Worm (Caenorhabditis elegans) whole organism, young adult: Measurements from ENCODE around the gene let-4.

ENCODE experiments used
- B0336.3 ChIP-seq: fragments of 200-800 bp; sonication (Bioruptor generic); IDR thresholded peaks from 2 replicates; pipeline ENCODE4 v1.3.6; 2022; ENCODE audit warnings: missing genetic modification characterization, missing compliant biosample characterization
- C06A6.2 ChIP-seq: fragments of 200-800 bp; sonication (Bioruptor generic); conservative IDR thresholded peaks from 2 replicates; pipeline ENCODE4 v1.3.6; 2022; ENCODE audit warnings: missing genetic modification characterization, missing compliant biosample characterization
- C17E4.6 ChIP-seq: fragments of 200-800 bp; sonication (Bioruptor generic); IDR thresholded peaks from 2 replicates; pipeline ENCODE4 v1.3.6; 2022; ENCODE audit warnings: missing genetic modification reagents, missing genetic modification characterization, missing compliant biosample characterization
- F23B12.7 ChIP-seq: sonication (generic microtip); optimal IDR thresholded peaks from 2 replicates; lab custom pipeline; 2017; ENCODE audit warnings: missing genetic modification characterization, mild to moderate bottlenecking, missing compliant biosample characterization, antibody characterized with exemption, moderate library complexity; ENCODE audit not compliant: insufficient read depth
- F39B2.1 ChIP-seq: fragments of 200-800 bp; sonication (Bioruptor generic); IDR thresholded peaks from 2 replicates; pipeline ENCODE4 v1.3.6; 2022; ENCODE audit warnings: missing genetic modification reagents, missing genetic modification characterization, missing compliant biosample characterization
- F52B5.7 ChIP-seq: sonication (generic microtip); optimal IDR thresholded peaks from 2 replicates; lab custom pipeline; 2016; ENCODE audit warnings: mild to moderate bottlenecking, missing genetic modification characterization, missing compliant biosample characterization
- F57C9.4 ChIP-seq: sonication (generic microtip); optimal IDR thresholded peaks from 2 replicates; lab custom pipeline; 2017; ENCODE audit warnings: mild to moderate bottlenecking, missing genetic modification characterization, missing compliant biosample characterization
- Y53F4B.3 ChIP-seq: fragments of 200-800 bp; sonication (Bioruptor generic); IDR thresholded peaks from 2 replicates; pipeline ENCODE4 v1.3.6; 2022; ENCODE audit warnings: missing genetic modification reagents, missing genetic modification characterization, missing compliant biosample characterization
- Y67H2A.10 ChIP-seq: fragments of 200-800 bp; sonication (Bioruptor generic); conservative IDR thresholded peaks from 2 replicates; pipeline ENCODE4 v1.3.6; 2022; ENCODE audit warnings: missing genetic modification reagents, missing genetic modification characterization, missing compliant biosample characterization
- ama-1 ChIP-seq, 3 experiments: fragments of 150-350 bp in 1 of 3; sonication (generic microtip) in 2 of 3; optimal IDR thresholded peaks; 2 replicates each; lab custom pipeline; 2014 to 2018; ENCODE audit warnings: missing biosample characterization in 2 of 3, missing genetic modification characterization in 2 of 3, missing genetic modification reagents in 2 of 3
- aptf-2 ChIP-seq: fragments of 200-800 bp; sonication (Bioruptor generic); conservative IDR thresholded peaks from 2 replicates; pipeline ENCODE4 v1.3.6; 2022; ENCODE audit warnings: missing genetic modification reagents, missing genetic modification characterization, missing compliant biosample characterization
- atf-7 ChIP-seq: sonication (generic microtip); optimal IDR thresholded peaks from 2 replicates; lab custom pipeline; 2017; ENCODE audit warnings: mild to moderate bottlenecking, missing genetic modification characterization, missing compliant biosample characterization
- attf-5 ChIP-seq: fragments of 200-800 bp; sonication (Bioruptor generic); optimal IDR thresholded peaks from 2 replicates; lab custom pipeline; 2018; ENCODE audit warnings: mild to moderate bottlenecking, missing genetic modification characterization, missing compliant biosample characterization
- attf-6 ChIP-seq: fragments of 200-800 bp; sonication (Bioruptor generic); IDR thresholded peaks from 2 replicates; pipeline ENCODE4 v1.3.6; 2022; ENCODE audit warnings: missing genetic modification reagents, missing genetic modification characterization, missing compliant biosample characterization
- bed-1 ChIP-seq: fragments of 200-800 bp; sonication (Bioruptor generic); IDR thresholded peaks from 2 replicates; pipeline ENCODE4 v1.3.6; 2022; ENCODE audit warnings: missing genetic modification reagents, missing genetic modification characterization, missing compliant biosample characterization
- cebp-1 ChIP-seq, 2 experiments: fragments of 200-800 bp in 1 of 2; sonication (Bioruptor generic) in 1 of 2; sonication (generic microtip) in 1 of 2; IDR thresholded peaks in 1 of 2; optimal IDR thresholded peaks in 1 of 2; 2 replicates each; pipeline versions ENCODE4 v1.3.6 to Lab custom; 2017 to 2022; ENCODE audit warnings: missing compliant biosample characterization in 2 of 2, missing genetic modification characterization in 2 of 2, mild to moderate bottlenecking in 1 of 2, missing genetic modification reagents in 1 of 2, moderate library complexity in 1 of 2
- cebp-2 ChIP-seq: fragments of 200-800 bp; sonication (Bioruptor generic); IDR thresholded peaks from 2 replicates; pipeline ENCODE4 v1.3.6; 2022; ENCODE audit warnings: missing genetic modification characterization, missing compliant biosample characterization
- ceh-58 ChIP-seq: fragments of 200-800 bp; sonication (Bioruptor generic); IDR thresholded peaks from 2 replicates; pipeline ENCODE4 v1.3.6; 2022; ENCODE audit warnings: missing genetic modification characterization, missing compliant biosample characterization
- dpff-1 ChIP-seq: sonication (generic microtip); optimal IDR thresholded peaks from 2 replicates; lab custom pipeline; 2017; ENCODE audit warnings: mild to moderate bottlenecking, missing genetic modification characterization, missing compliant biosample characterization
- egrh-3 ChIP-seq: fragments of 200-800 bp; sonication (Bioruptor generic); IDR thresholded peaks from 2 replicates; pipeline ENCODE4 v1.3.6; 2022; ENCODE audit warnings: missing genetic modification reagents, missing genetic modification characterization, missing compliant biosample characterization
- ekl-4 ChIP-seq: fragments of 200-800 bp; sonication (Bioruptor generic); IDR thresholded peaks from 2 replicates; pipeline ENCODE4 v1.3.6; 2022; ENCODE audit warnings: missing genetic modification reagents, missing genetic modification characterization, missing compliant biosample characterization
- fkh-3 ChIP-seq: sonication (generic microtip); optimal IDR thresholded peaks from 2 replicates; lab custom pipeline; 2016; ENCODE audit warnings: mild to moderate bottlenecking, missing genetic modification characterization, missing compliant biosample characterization
- him-1 ChIP-seq: sonication (generic microtip); optimal IDR thresholded peaks from 2 replicates; lab custom pipeline; 2016; ENCODE audit warnings: missing genotype, missing genetic modification reagents, missing genetic modification characterization, missing compliant biosample characterization
- hlh-26 ChIP-seq: fragments of 200-800 bp; sonication (Bioruptor generic); conservative IDR thresholded peaks from 2 replicates; pipeline ENCODE4 v1.3.6; 2022; ENCODE audit warnings: missing genetic modification reagents, missing genetic modification characterization, missing compliant biosample characterization
- hmg-1.2 ChIP-seq: fragments of 200-800 bp; sonication (Bioruptor generic); IDR thresholded peaks from 2 replicates; pipeline ENCODE4 v1.3.6; 2022; ENCODE audit warnings: missing genetic modification reagents, missing genetic modification characterization, missing compliant biosample characterization
- hmg-20 ChIP-seq: fragments of 200-800 bp; sonication (Bioruptor generic); IDR thresholded peaks from 2 replicates; pipeline ENCODE4 v1.3.6; 2022; ENCODE audit warnings: missing genetic modification reagents, missing genetic modification characterization, missing compliant biosample characterization
- lag-1 ChIP-seq: fragments of 200-800 bp; sonication (Bioruptor generic); IDR thresholded peaks from 2 replicates; pipeline ENCODE4 v1.3.6; 2022; ENCODE audit warnings: missing genetic modification reagents, missing genetic modification characterization, missing compliant biosample characterization
- lin-40 ChIP-seq: sonication (generic microtip); optimal IDR thresholded peaks from 2 replicates; lab custom pipeline; 2016; ENCODE audit warnings: missing genetic modification characterization, mild to moderate bottlenecking, missing compliant biosample characterization, missing genotype, missing genetic modification reagents
- lir-1 ChIP-seq: fragments of 200-800 bp; sonication (Bioruptor generic); conservative IDR thresholded peaks from 2 replicates; pipeline ENCODE4 v1.3.6; 2022; ENCODE audit warnings: missing genetic modification reagents, missing genetic modification characterization, missing compliant biosample characterization
- madf-3 ChIP-seq: fragments of 200-800 bp; sonication (Bioruptor generic); IDR thresholded peaks from 2 replicates; pipeline ENCODE4 v1.3.6; 2022; ENCODE audit warnings: missing genetic modification reagents, missing genetic modification characterization, missing compliant biosample characterization
- madf-8 ChIP-seq: fragments of 200-800 bp; sonication (Bioruptor generic); conservative IDR thresholded peaks from 2 replicates; pipeline ENCODE4 v1.3.6; 2022; ENCODE audit warnings: missing genetic modification reagents, missing genetic modification characterization, missing compliant biosample characterization
- mel-28 ChIP-seq: sonication (generic microtip); optimal IDR thresholded peaks from 2 replicates; lab custom pipeline; 2016; ENCODE audit warnings: borderline replicate concordance, mild to moderate bottlenecking, missing genetic modification characterization, missing compliant biosample characterization
- mxl-1 ChIP-seq: sonication (generic microtip); optimal IDR thresholded peaks from 2 replicates; lab custom pipeline; 2016; ENCODE audit warnings: missing genetic modification characterization, missing compliant biosample characterization
- nhr-120 ChIP-seq: fragments of 200-800 bp; sonication (Bioruptor generic); IDR thresholded peaks from 2 replicates; pipeline ENCODE4 v1.3.6; 2022; ENCODE audit warnings: missing genetic modification characterization, missing compliant biosample characterization
- nhr-179 ChIP-seq: sonication (generic microtip); optimal IDR thresholded peaks from 2 replicates; lab custom pipeline; 2016; ENCODE audit warnings: mild to moderate bottlenecking, missing genetic modification characterization, missing compliant biosample characterization
- nhr-27 ChIP-seq: fragments of 200-800 bp; sonication (Bioruptor generic); optimal IDR thresholded peaks from 2 replicates; lab custom pipeline; 2018; ENCODE audit warnings: mild to moderate bottlenecking, missing genetic modification characterization, moderate library complexity, missing compliant biosample characterization
- nhr-90 ChIP-seq: sonication (generic microtip); optimal IDR thresholded peaks from 2 replicates; lab custom pipeline; 2016; ENCODE audit warnings: missing genotype, mild to moderate bottlenecking, missing genetic modification characterization, missing compliant biosample characterization
- pbrm-1 ChIP-seq: fragments of 200-800 bp; sonication (Bioruptor generic); IDR thresholded peaks from 2 replicates; pipeline ENCODE4 v1.3.6; 2022; ENCODE audit warnings: missing genetic modification reagents, missing genetic modification characterization, missing compliant biosample characterization
- snpc-1.1 ChIP-seq: sonication (generic microtip); optimal IDR thresholded peaks from 2 replicates; lab custom pipeline; 2017; ENCODE audit warnings: missing genetic modification characterization, mild to moderate bottlenecking, missing compliant biosample characterization, antibody characterized with exemption, moderate library complexity, missing genotype, missing genetic modification reagents; ENCODE audit not compliant: insufficient read depth
- sptf-2 ChIP-seq: fragments of 200-800 bp; sonication (Bioruptor generic); optimal IDR thresholded peaks from 2 replicates; lab custom pipeline; 2018; ENCODE audit warnings: mild to moderate bottlenecking, missing genetic modification characterization, missing compliant biosample characterization
- tbp1 ChIP-seq: fragments of 200-800 bp; sonication (Bioruptor generic); optimal IDR thresholded peaks from 2 replicates; lab custom pipeline; 2018; ENCODE audit warnings: mild to moderate bottlenecking, missing genetic modification characterization, missing compliant biosample characterization
- tbx-9 ChIP-seq: sonication (generic microtip); optimal IDR thresholded peaks from 2 replicates; lab custom pipeline; 2016; ENCODE audit warnings: borderline replicate concordance, missing genetic modification characterization, inconsistent platforms, missing compliant biosample characterization
- xnd-1 ChIP-seq: sonication (generic microtip); optimal IDR thresholded peaks from 2 replicates; lab custom pipeline; 2016; ENCODE audit warnings: missing genotype, missing genetic modification reagents, missing genetic modification characterization, missing compliant biosample characterization
- zfh-2 ChIP-seq: fragments of 200-800 bp; sonication (Bioruptor generic); conservative IDR thresholded peaks from 2 replicates; pipeline ENCODE4 v1.3.6; 2022; ENCODE audit warnings: missing genetic modification reagents, missing genetic modification characterization, missing compliant biosample characterization
- zim-3 ChIP-seq: sonication (generic microtip); optimal IDR thresholded peaks from 2 replicates; lab custom pipeline; 2017; ENCODE audit warnings: mild to moderate bottlenecking, missing genetic modification characterization, moderate library complexity, missing compliant biosample characterization
- ztf-22 ChIP-seq: fragments of 200-800 bp; sonication (Bioruptor generic); optimal IDR thresholded peaks from 2 replicates; lab custom pipeline; 2018; ENCODE audit warnings: mild to moderate bottlenecking, missing genetic modification characterization, moderate library complexity, missing compliant biosample characterization
- ztf-3 ChIP-seq: fragments of 200-800 bp; sonication (Bioruptor generic); optimal IDR thresholded peaks from 2 replicates; lab custom pipeline; 2018; ENCODE audit warnings: mild to moderate bottlenecking, missing genetic modification characterization, missing compliant biosample characterization
- ztf-6 ChIP-seq: fragments of 200-800 bp; sonication (Bioruptor generic); IDR thresholded peaks from 2 replicates; pipeline ENCODE4 v1.3.6; 2022; ENCODE audit warnings: missing genetic modification reagents, missing genetic modification characterization, missing compliant biosample characterization

The let-4 gene

ce11 chrX:14560297-14560680 is 17.4 kb upstream of the let-4 start (continued):
- TF ChIP-seq attf-6 (no peak), hlh-26 (GFP tag; lab: Robert Waterston, UW) (no peak), hmg-20 (no peak), fkh-3 (no peak), zfh-2 (GFP tag; lab: Robert Waterston, UW) (peak; percentile 79), tbp1 (GFP tag; lab: Kevin White, UChicago) (peak; percentile 55), bed-1 (GFP tag; lab: Robert Waterston, UW) (no peak), F23B12.7 (peak; percentile 56), sptf-2 (GFP tag; lab: Kevin White, UChicago) (no peak), Y53F4B.3 (GFP tag; lab: Robert Waterston, UW) (no peak), ama-1 (optimal IDR thresholded peaks at IDR 0.05; lab: Kevin White, UChicago) (no peak), ama-1 (GFP tag; optimal IDR thresholded peaks at IDR 0.05; lab: Kevin White, UChicago) (no peak), cebp-1 (GFP tag; IDR thresholded peaks at IDR 0.05; lab: Robert Waterston, UW) (peak; percentile 48; the same call in 1 of the 2 replicates), cebp-1 (tag; optimal IDR thresholded peaks at IDR 0.05; lab: Kevin White, UChicago) (peak; percentile 90), C06A6.2 (GFP tag; lab: Robert Waterston, UW) (peak; percentile 75), nhr-120 (no peak), ztf-22 (GFP tag; lab: Kevin White, UChicago) (peak; percentile 14), aptf-2 (GFP tag; lab: Robert Waterston, UW) (no peak), him-1 (no peak), lir-1 (GFP tag; lab: Robert Waterston, UW) (no peak), madf-3 (GFP tag; lab: Robert Waterston, UW) (no peak), nhr-27 (tag; lab: Kevin White, UChicago) (no peak), dpff-1 (no peak), ceh-58 (GFP tag; lab: Robert Waterston, UW) (no peak), snpc-1.1 (tag; lab: Kevin White, UChicago) (no peak), lag-1 (GFP tag; lab: Robert Waterston, UW) (no peak), ztf-6 (no peak; the same call in 1 of the 2 replicates), ekl-4 (GFP tag; lab: Robert Waterston, UW) (no peak), madf-8 (no peak), F57C9.4 (no peak), mel-28 (tag; lab: Kevin White, UChicago) (no peak), nhr-90 (tag; lab: Kevin White, UChicago) (peak; percentile 73), hmg-1.2 (GFP tag; lab: Robert Waterston, UW) (peak; percentile 59; the same call in 1 of the 2 replicates), Y67H2A.10 (no peak), C17E4.6 (GFP tag; lab: Robert Waterston, UW) (no peak), attf-5 (GFP tag; lab: Kevin White, UChicago) (peak; percentile 60), zim-3 (tag; lab: Kevin White, UChicago) (no peak), xnd-1 (tag; lab: Kevin White, UChicago) (no peak), nhr-179 (no peak), B0336.3 (GFP tag; lab: Robert Waterston, UW) (0 out of 2 replicates have a peak, but pooled peaks have one; percentile 66), F52B5.7 (tag; lab: Kevin White, UChicago) (no peak), tbx-9 (tag; lab: Kevin White, UChicago) (no peak), cebp-2 (GFP tag; lab: Robert Waterston, UW) (no peak), pbrm-1 (GFP tag; lab: Robert Waterston, UW) (0 out of 2 replicates have a peak, but pooled peaks have one; percentile 66), lin-40 (peak; percentile 92), mxl-1 (tag; lab: Kevin White, UChicago) (no peak), F39B2.1 (no peak), egrh-3 (GFP tag; lab: Robert Waterston, UW) (no peak), ztf-3 (GFP tag; lab: Kevin White, UChicago) (peak; percentile 10), atf-7 (tag; lab: Kevin White, UChicago) (peak; percentile 92)
